Fruit fly (Drosophila melanogaster) whole organism: ENCODE data around the gene ppk17.

Experiments
- CG8478 ChIP-seq: fragments of >200 bp; optimal IDR thresholded peaks from 2 replicates; lab custom pipeline; 2018; ENCODE audit warnings: inconsistent platforms
- Dll ChIP-seq: fragments of >200 bp; optimal IDR thresholded peaks from 2 replicates; lab custom pipeline; 2017
- EcR ChIP-seq, 2 experiments: fragments of >200 bp; optimal IDR thresholded peaks; 2 replicates each; lab custom pipeline; 2017; ENCODE audit warnings: missing biosample characterization in 2 of 2, missing genetic modification characterization in 2 of 2, missing genetic modification reagents in 2 of 2
- pan ChIP-seq: fragments of >200 bp; optimal IDR thresholded peaks from 2 replicates; lab custom pipeline; 2017
- psq ChIP-seq: fragments of >200 bp; optimal IDR thresholded peaks from 2 replicates; lab custom pipeline; 2017
- usp ChIP-seq: fragments of >200 bp; optimal IDR thresholded peaks from 2 replicates; lab custom pipeline; 2017; ENCODE audit warnings: missing biosample characterization, missing genetic modification characterization, mixed read lengths

The ppk17 gene

DNA sequence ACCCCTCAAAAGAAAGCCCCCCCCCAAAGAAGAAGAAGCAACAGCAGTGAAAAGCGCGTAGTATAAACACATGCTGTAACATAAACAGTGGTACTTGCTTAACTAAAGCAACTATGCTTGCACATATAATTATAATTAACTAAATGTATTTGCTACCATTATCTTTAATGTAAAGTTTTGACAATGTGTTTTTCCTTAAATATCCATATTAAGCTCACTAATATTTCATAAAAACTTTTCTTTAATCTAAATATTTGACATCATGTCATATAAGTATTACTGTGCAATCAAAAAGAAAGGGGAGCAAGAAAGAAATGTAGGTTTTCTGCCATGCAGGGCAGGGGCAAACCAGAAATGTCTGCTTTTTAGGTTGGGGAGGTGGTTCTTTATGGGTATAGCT, 43.6 kb downstream of the ppk17 start:
- no peak for TF ChIP-seq Dll (lab: Kevin White, UChicago)

dm6 chr2L:16715841-16716701, 44.3 kb downstream of the ppk17 start, which contains the start of the genes Cyt-c-d and CG31808:
Cyt-c-d (plus strand) TSS chr2L:16715891.
CG31808 (minus strand) TSS chr2L:16716195.
- TF ChIP-seq CG8478 (lab: Kevin White, UChicago) (no peak), pan (lab: Kevin White, UChicago) (no peak), EcR (GFP tag; optimal IDR thresholded peaks at IDR 0.05; lab: Kevin White, UChicago) (no peak), Dll (lab: Kevin White, UChicago) (no peak)

dm6 chr2L:16715133-16715833, 45.1 kb downstream of the ppk17 start:
- TF ChIP-seq usp (no peak), CG8478 (lab: Kevin White, UChicago) (no peak), EcR (GFP tag; optimal IDR thresholded peaks at IDR 0.05; lab: Kevin White, UChicago) (no peak), psq (lab: Kevin White, UChicago) (no peak), Dll (lab: Kevin White, UChicago) (no peak), pan (lab: Kevin White, UChicago) (no peak)

- TF ChIP-seq psq (lab: Kevin White, UChicago) (no peak), usp (no peak), pan (lab: Kevin White, UChicago) (no peak), Dll (lab: Kevin White, UChicago) (no peak), EcR (GFP tag; optimal IDR thresholded peaks at IDR 0.05; lab: Kevin White, UChicago) (no peak), CG8478 (lab: Kevin White, UChicago) (no peak)
These were observed 46.4 kb downstream of the ppk17 start for dm6 chr2L:16713929-16714328.

DNA sequence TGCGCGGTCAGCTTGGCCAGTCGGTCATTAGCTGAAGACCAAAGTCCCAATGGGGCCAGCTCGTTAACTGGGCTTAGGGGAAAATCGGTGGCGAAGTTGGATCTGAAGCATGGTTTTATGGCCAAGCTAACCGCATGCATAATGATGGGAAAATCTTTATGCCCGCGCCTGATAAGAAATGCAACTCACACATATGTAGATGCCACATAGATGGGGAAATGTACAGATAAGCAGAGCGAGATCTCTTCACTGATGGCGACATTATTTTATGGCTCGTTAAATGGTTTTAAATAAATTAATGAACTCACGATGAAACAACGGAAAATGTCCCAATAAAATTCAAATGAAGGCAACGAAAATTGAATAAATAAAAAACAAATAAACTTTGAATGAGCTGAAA, 48.5 kb downstream of the ppk17 start:
- TF ChIP-seq EcR (GFP tag; optimal IDR thresholded peaks at IDR 0.05; lab: Kevin White, UChicago), result no peak
- no peak for TF ChIP-seq Dll (lab: Kevin White, UChicago)
- no peak for TF ChIP-seq psq (lab: Kevin White, UChicago)
- TF ChIP-seq usp, result no peak
- no peak for TF ChIP-seq CG8478 (lab: Kevin White, UChicago)
- no peak for TF ChIP-seq pan (lab: Kevin White, UChicago)

DNA sequence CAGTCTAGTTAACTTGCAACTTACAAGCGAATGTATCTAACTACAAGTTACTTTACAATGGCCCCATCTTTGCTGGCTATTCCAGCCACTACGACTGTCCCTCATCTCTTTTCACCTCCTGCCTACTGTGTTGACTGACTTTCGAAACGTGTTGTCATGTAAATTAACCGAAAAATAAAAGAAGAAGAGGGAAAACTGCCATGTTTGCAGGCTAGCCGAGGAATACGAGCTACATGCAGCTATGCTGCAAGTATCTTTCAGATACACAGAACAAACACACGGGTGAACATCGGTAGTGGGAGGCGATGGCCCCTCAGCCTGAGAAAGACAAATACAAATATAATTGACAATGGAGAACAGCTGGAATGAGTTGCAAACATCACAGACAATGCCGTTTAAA, 49.7 kb downstream of the ppk17 start:
- TF ChIP-seq EcR (GFP tag; optimal IDR thresholded peaks at IDR 0.05; lab: Kevin White, UChicago) (no peak), usp (no peak), CG8478 (lab: Kevin White, UChicago) (no peak), pan (lab: Kevin White, UChicago) (no peak), psq (lab: Kevin White, UChicago) (no peak), Dll (lab: Kevin White, UChicago) (no peak)

DNA sequence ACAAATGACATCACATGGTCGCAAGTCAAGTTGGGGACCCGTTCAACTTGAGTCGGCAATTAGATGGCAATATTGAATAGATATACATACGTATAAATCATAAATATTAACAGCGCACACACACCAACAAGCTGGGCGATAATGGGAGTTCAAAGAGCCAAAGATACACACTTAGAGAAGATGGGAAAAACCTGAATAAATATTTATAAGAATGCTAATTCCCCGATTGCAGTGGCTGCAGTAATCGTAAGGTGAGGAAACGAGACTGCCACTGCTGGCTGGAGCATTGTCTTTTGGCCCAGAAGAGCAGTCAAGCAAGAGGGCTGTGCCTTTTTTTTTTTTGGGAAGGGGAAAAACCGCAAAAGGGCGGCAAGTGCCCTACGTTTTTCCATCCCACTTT, 50.1 kb downstream of the ppk17 start:
- TF ChIP-seq CG8478 (lab: Kevin White, UChicago) (no peak), Dll (lab: Kevin White, UChicago) (no peak), EcR (GFP tag; optimal IDR thresholded peaks at IDR 0.05; lab: Kevin White, UChicago) (no peak), psq (lab: Kevin White, UChicago) (no peak), pan (lab: Kevin White, UChicago) (no peak), usp (no peak)

- TF ChIP-seq CG8478 (lab: Kevin White, UChicago), result no peak
- no peak for TF ChIP-seq usp
- no peak for TF ChIP-seq Dll (lab: Kevin White, UChicago)
- TF ChIP-seq psq (lab: Kevin White, UChicago), result no peak
- TF ChIP-seq EcR (GFP tag; optimal IDR thresholded peaks at IDR 0.05; lab: Kevin White, UChicago), result no peak
- TF ChIP-seq pan (lab: Kevin White, UChicago), result no peak
These were observed 50.7 kb downstream of the ppk17 start for dm6 chr2L:16709693-16710092.
